ENCODE assay signal across 1 fruit fly cellular context in genomic region chr2L:4248314-4248713, dm6.
A peak's percentile ranks its signal among the peaks of the same experiment; 100 is the strongest.
TF ChIP-seq lines count a peak whose summit lies in the region.

No protein-coding gene starts in this region.

TF ChIP-seq in whole organism, embryonic, 481 proteins besides CTCF, POLR2A, EP300 and RAD21 (continued from another document and continues in another):
- TF ChIP-seq psq (GFP tag; optimal IDR thresholded peaks at IDR 0.05; lab: Kevin White, UChicago) (no peak), CG11723 (GFP tag; optimal IDR thresholded peaks at IDR 0.05; lab: Kevin White, UChicago) (no peak), CG7987 (GFP tag; optimal IDR thresholded peaks at IDR 0.05; lab: Kevin White, UChicago) (no peak), cad (GFP tag; optimal IDR thresholded peaks at IDR 0.05; lab: Kevin White, UChicago) (no peak), CG18764 (GFP tag; optimal IDR thresholded peaks at IDR 0.05; lab: Kevin White, UChicago) (no peak), dysf (GFP tag; IDR thresholded peaks at IDR 0.05; lab: Robert Waterston, UW) (peak; percentile 42; the same call in 1 of the 3 replicates), NFAT (GFP tag; IDR thresholded peaks at IDR 0.05; lab: Robert Waterston, UW) (no peak), trh (GFP tag; optimal IDR thresholded peaks at IDR 0.05; lab: Kevin White, UChicago) (no peak), CG10431 (GFP tag; optimal IDR thresholded peaks at IDR 0.05; lab: Kevin White, UChicago) (no peak), Fer2 (tag; optimal IDR thresholded peaks at IDR 0.05; lab: Kevin White, UChicago) (no peak), scrt (GFP tag; optimal IDR thresholded peaks at IDR 0.05; lab: Kevin White, UChicago) (peak; percentile 22), CG18476 (GFP tag; optimal IDR thresholded peaks at IDR 0.05; lab: Kevin White, UChicago) (no peak), nom (GFP tag; optimal IDR thresholded peaks at IDR 0.05; lab: Kevin White, UChicago) (no peak), CG6854 (GFP tag; optimal IDR thresholded peaks at IDR 0.05; lab: Kevin White, UChicago) (no peak), dmrt11E (tag; optimal IDR thresholded peaks at IDR 0.05; lab: Kevin White, UChicago) (no peak), Aef1 (GFP tag; IDR thresholded peaks at IDR 0.05; lab: Robert Waterston, UW) (no peak), CG1832 (GFP tag; optimal IDR thresholded peaks at IDR 0.05; lab: Kevin White, UChicago) (no peak), CG8388 (GFP tag; optimal IDR thresholded peaks at IDR 0.05; lab: Kevin White, UChicago) (no peak), HLH4C (GFP tag; IDR thresholded peaks at IDR 0.05; lab: Robert Waterston, UW; ENCODE audit: partially characterized antibody) (no peak), tin (GFP tag; optimal IDR thresholded peaks at IDR 0.05; lab: Kevin White, UChicago) (no peak), en (GFP tag; optimal IDR thresholded peaks at IDR 0.05; lab: Kevin White, UChicago) (no peak), CG12744 (GFP tag; optimal IDR thresholded peaks at IDR 0.05; lab: Kevin White, UChicago) (no peak), pros (GFP tag; optimal IDR thresholded peaks at IDR 0.05; lab: Kevin White, UChicago) (no peak), CG12104 (GFP tag; optimal IDR thresholded peaks at IDR 0.05; lab: Kevin White, UChicago) (no peak), salm (tag; optimal IDR thresholded peaks at IDR 0.05; lab: Kevin White, UChicago) (no peak), amos (GFP tag; IDR thresholded peaks at IDR 0.05; lab: Robert Waterston, UW; ENCODE audit: partially characterized antibody) (no peak), bigmax (GFP tag; optimal IDR thresholded peaks at IDR 0.05; lab: Kevin White, UChicago) (no peak), phol (tag; optimal IDR thresholded peaks at IDR 0.05; lab: Kevin White, UChicago) (no peak), ac (GFP tag; optimal IDR thresholded peaks at IDR 0.05; lab: Kevin White, UChicago) (no peak), CG11696 (GFP tag; IDR thresholded peaks at IDR 0.05; lab: Robert Waterston, UW) (no peak), Ptx1 (GFP tag; IDR thresholded peaks at IDR 0.05; lab: Robert Waterston, UW) (0 out of 2 replicates have a peak, but pooled peaks have one; percentile 15), Hr39 (optimal IDR thresholded peaks at IDR 0.05; lab: Kevin White, UChicago) (no peak), CG11560 (tag; IDR thresholded peaks at IDR 0.05; lab: Robert Waterston, UW) (no peak), Vsx1 (GFP tag; optimal IDR thresholded peaks at IDR 0.05; lab: Kevin White, UChicago) (no peak), az2 (GFP tag; optimal IDR thresholded peaks at IDR 0.05; lab: Kevin White, UChicago) (no peak), PHDP (tag; optimal IDR thresholded peaks at IDR 0.05; lab: Kevin White, UChicago) (no peak), CG2202 (tag; optimal IDR thresholded peaks at IDR 0.05; lab: Kevin White, UChicago) (no peak), Hr51 (GFP tag; optimal IDR thresholded peaks at IDR 0.05; lab: Kevin White, UChicago) (peak in 1 of 2 experiments; percentile 14), CG2875 (GFP tag; optimal IDR thresholded peaks at IDR 0.05; lab: Kevin White, UChicago) (no peak), Pdp1 (GFP tag; optimal IDR thresholded peaks at IDR 0.05; lab: Kevin White, UChicago) (no peak), sens-2 (GFP tag; IDR thresholded peaks at IDR 0.05; lab: Robert Waterston, UW) (no peak), CG17829 (tag; optimal IDR thresholded peaks at IDR 0.05; lab: Kevin White, UChicago) (no peak), chif (GFP tag; optimal IDR thresholded peaks at IDR 0.05; lab: Kevin White, UChicago) (no peak), sug (tag; optimal IDR thresholded peaks at IDR 0.05; lab: Kevin White, UChicago) (no peak), ci (GFP tag; IDR thresholded peaks at IDR 0.05; lab: Robert Waterston, UW) (0 out of 3 replicates have a peak, but pooled peaks have one; percentile 25), org-1 (GFP tag; optimal IDR thresholded peaks at IDR 0.05; lab: Kevin White, UChicago) (peak; percentile 22), Adf1 (GFP tag; IDR thresholded peaks at IDR 0.05; lab: Robert Waterston, UW) (no peak), sob (GFP tag; IDR thresholded peaks at IDR 0.05; lab: Robert Waterston, UW) (0 out of 2 replicates have a peak, but pooled peaks have one; percentile 20), Dref (GFP tag; IDR thresholded peaks at IDR 0.05; lab: Robert Waterston, UW) (no peak), CG2678 (tag; optimal IDR thresholded peaks at IDR 0.05; lab: Kevin White, UChicago) (peak; percentile 32), CG12071 (GFP tag; optimal IDR thresholded peaks at IDR 0.05; lab: Kevin White, UChicago) (no peak), CG18619 (GFP tag; optimal IDR thresholded peaks at IDR 0.05; lab: Kevin White, UChicago) (no peak), CG15011 (GFP tag; optimal IDR thresholded peaks at IDR 0.05; lab: Kevin White, UChicago) (no peak), Hey (tag; optimal IDR thresholded peaks at IDR 0.05; lab: Kevin White, UChicago) (no peak), CG7786 (GFP tag; optimal IDR thresholded peaks at IDR 0.05; lab: Kevin White, UChicago) (no peak), Atf3 (GFP tag; optimal IDR thresholded peaks at IDR 0.05; lab: Kevin White, UChicago) (no peak), Sry-β (GFP tag; optimal IDR thresholded peaks at IDR 0.05; lab: Kevin White, UChicago) (no peak), pnt (GFP tag; optimal IDR thresholded peaks at IDR 0.05; lab: Kevin White, UChicago) (no peak), bsh (GFP tag; optimal IDR thresholded peaks at IDR 0.05; lab: Kevin White, UChicago) (no peak), CG14441 (GFP tag; IDR thresholded peaks at IDR 0.05; lab: Robert Waterston, UW) (peak; percentile 18; the same call in 1 of the 2 replicates), Dbx (GFP tag; IDR thresholded peaks at IDR 0.05; lab: Robert Waterston, UW) (0 out of 3 replicates have a peak, but pooled peaks have one; percentile 28), CG30431 (GFP tag; optimal IDR thresholded peaks at IDR 0.05; lab: Kevin White, UChicago) (no peak), Doc3 (GFP tag; IDR thresholded peaks at IDR 0.05; lab: Robert Waterston, UW; ENCODE audit: partially characterized antibody) (no peak), CG31388 (GFP tag; optimal IDR thresholded peaks at IDR 0.05; lab: Kevin White, UChicago) (no peak), ato (GFP tag; IDR thresholded peaks at IDR 0.05; lab: Robert Waterston, UW; ENCODE audit: partially characterized antibody) (no peak), lmd (GFP tag; IDR thresholded peaks at IDR 0.05; lab: Robert Waterston, UW) (no peak), CG7839 (tag; optimal IDR thresholded peaks at IDR 0.05; lab: Kevin White, UChicago) (peak; percentile 30), CG34422 (GFP tag; IDR thresholded peaks at IDR 0.05; lab: Robert Waterston, UW) (no peak), CG31441 (GFP tag; IDR thresholded peaks at IDR 0.05; lab: Robert Waterston, UW) (no peak), CG4730 (GFP tag; IDR thresholded peaks at IDR 0.05; lab: Robert Waterston, UW) (no peak), CG12155 (GFP tag; optimal IDR thresholded peaks at IDR 0.05; lab: Kevin White, UChicago) (no peak), crp (GFP tag; optimal IDR thresholded peaks at IDR 0.05; lab: Kevin White, UChicago) (no peak), p53 (GFP tag; optimal IDR thresholded peaks at IDR 0.05; lab: Kevin White, UChicago) (no peak), ro (GFP tag; IDR thresholded peaks at IDR 0.05; lab: Robert Waterston, UW) (no peak), Tbp (GFP tag; optimal IDR thresholded peaks at IDR 0.05; lab: Kevin White, UChicago) (no peak), CG7556 (GFP tag; optimal IDR thresholded peaks at IDR 0.05; lab: Kevin White, UChicago) (peak; percentile 36), so (GFP tag; IDR thresholded peaks at IDR 0.05; lab: Robert Waterston, UW) (no peak), CG5180 (GFP tag; optimal IDR thresholded peaks at IDR 0.05; lab: Kevin White, UChicago) (no peak), sqz (GFP tag; optimal IDR thresholded peaks at IDR 0.05; lab: Kevin White, UChicago) (no peak), sisA (GFP tag; IDR thresholded peaks at IDR 0.05; lab: Robert Waterston, UW) (0 out of 2 replicates have a peak, but pooled peaks have one; percentile 29), knrl (GFP tag; IDR thresholded peaks at IDR 0.05; lab: Robert Waterston, UW; ENCODE audit: partially characterized antibody) (no peak), Dip3 (GFP tag; optimal IDR thresholded peaks at IDR 0.05; lab: Kevin White, UChicago) (no peak), otp (GFP tag; IDR thresholded peaks at IDR 0.05; lab: Robert Waterston, UW) (no peak), fu2 (GFP tag; optimal IDR thresholded peaks at IDR 0.05; lab: Kevin White, UChicago) (no peak), Ets97D (GFP tag; optimal IDR thresholded peaks at IDR 0.05; lab: Kevin White, UChicago) (no peak), CG2712 (tag; optimal IDR thresholded peaks at IDR 0.05; lab: Kevin White, UChicago) (no peak), tap (tag; optimal IDR thresholded peaks at IDR 0.05; lab: Kevin White, UChicago) (no peak), zen (tag; optimal IDR thresholded peaks at IDR 0.05; lab: Kevin White, UChicago) (no peak), slbo (GFP tag; IDR thresholded peaks at IDR 0.05; lab: Robert Waterston, UW) (peak; percentile 67), CG3065 (GFP tag; optimal IDR thresholded peaks at IDR 0.05; lab: Kevin White, UChicago) (no peak), CG10366 (GFP tag; IDR thresholded peaks at IDR 0.05; lab: Robert Waterston, UW) (peak; percentile 16; the same call in 1 of the 2 replicates), dimm (GFP tag; IDR thresholded peaks at IDR 0.05; lab: Robert Waterston, UW) (no peak), maf-S (GFP tag; optimal IDR thresholded peaks at IDR 0.05; lab: Kevin White, UChicago) (no peak), CG10209 (GFP tag; optimal IDR thresholded peaks at IDR 0.05; lab: Kevin White, UChicago) (no peak), YL-1 (GFP tag; optimal IDR thresholded peaks at IDR 0.05; lab: Kevin White, UChicago) (no peak), CG7372 (GFP tag; IDR thresholded peaks at IDR 0.05; lab: Robert Waterston, UW) (no peak), fd3F (GFP tag; optimal IDR thresholded peaks at IDR 0.05; lab: Kevin White, UChicago) (no peak), hth (optimal IDR thresholded peaks at IDR 0.05; lab: Kevin White, UChicago) (no peak), fd64A (GFP tag; optimal IDR thresholded peaks at IDR 0.05; lab: Kevin White, UChicago) (no peak), CG8089 (GFP tag; optimal IDR thresholded peaks at IDR 0.05; lab: Kevin White, UChicago) (no peak), odd (GFP tag; optimal IDR thresholded peaks at IDR 0.05; lab: Kevin White, UChicago) (no peak), CG12769 (tag; optimal IDR thresholded peaks at IDR 0.05; lab: Kevin White, UChicago) (peak; percentile 38), disco-r (GFP tag; optimal IDR thresholded peaks at IDR 0.05; lab: Kevin White, UChicago) (no peak), tio (GFP tag; optimal IDR thresholded peaks at IDR 0.05; lab: Kevin White, UChicago) (no peak), ssp (GFP tag; IDR thresholded peaks at IDR 0.05; lab: Robert Waterston, UW) (0 out of 2 replicates have a peak, but pooled peaks have one; percentile 19), cas (GFP tag; IDR thresholded peaks at IDR 0.05; lab: Robert Waterston, UW) (no peak), CG32532 (GFP tag; IDR thresholded peaks at IDR 0.05; lab: Robert Waterston, UW) (peak; percentile 38; the same call in 1 of the 2 replicates), CG1024 (GFP tag; IDR thresholded peaks at IDR 0.05; lab: Robert Waterston, UW) (no peak), gem (tag; optimal IDR thresholded peaks at IDR 0.05; lab: Kevin White, UChicago) (peak; percentile 0), wek (GFP tag; optimal IDR thresholded peaks at IDR 0.05; lab: Kevin White, UChicago) (no peak), Myb (GFP tag; optimal IDR thresholded peaks at IDR 0.05; lab: Kevin White, UChicago) (no peak), Ada2b (GFP tag; IDR thresholded peaks at IDR 0.05; lab: Robert Waterston, UW) (no peak), Bteb2 (GFP tag; optimal IDR thresholded peaks at IDR 0.05; lab: Kevin White, UChicago) (no peak), run (tag; optimal IDR thresholded peaks at IDR 0.05; lab: Kevin White, UChicago) (no peak), Hmx (GFP tag; optimal IDR thresholded peaks at IDR 0.05; lab: Kevin White, UChicago) (no peak), peb (GFP tag; IDR thresholded peaks at IDR 0.05; lab: Robert Waterston, UW) (no peak), jumu (GFP tag; optimal IDR thresholded peaks at IDR 0.05; lab: Kevin White, UChicago) (no peak), CG6272 (GFP tag; IDR thresholded peaks at IDR 0.05; lab: Robert Waterston, UW) (no peak), grn (GFP tag; optimal IDR thresholded peaks at IDR 0.05; lab: Kevin White, UChicago) (no peak), CG30403 (GFP tag; optimal IDR thresholded peaks at IDR 0.05; lab: Kevin White, UChicago) (no peak), CG17912 (GFP tag; optimal IDR thresholded peaks at IDR 0.05; lab: Kevin White, UChicago) (no peak), nerfin-2 (GFP tag; IDR thresholded peaks at IDR 0.05; lab: Robert Waterston, UW; ENCODE audit: partially characterized antibody) (no peak), hkb (optimal IDR thresholded peaks at IDR 0.05; lab: Kevin White, UChicago) (no peak), hkb (GFP tag; IDR thresholded peaks at IDR 0.05; lab: Robert Waterston, UW) (0 out of 2 replicates have a peak, but pooled peaks have one; percentile 10), CG18599 (GFP tag; optimal IDR thresholded peaks at IDR 0.05; lab: Kevin White, UChicago) (peak; percentile 72), gsb-n (tag; optimal IDR thresholded peaks at IDR 0.05; lab: Kevin White, UChicago) (no peak), Ets65A (GFP tag; lab: Kevin White, UChicago) (peak; percentile 86), pan (optimal IDR thresholded peaks at IDR 0.05; lab: Kevin White, UChicago) (no peak), pan (GFP tag; optimal IDR thresholded peaks at IDR 0.05 in 1 of 2, IDR thresholded peaks at IDR 0.05 in 1 of 2) (peak in 1 of 2 experiments; percentile 30), Six4 (GFP tag; optimal IDR thresholded peaks at IDR 0.05; lab: Kevin White, UChicago) (no peak), lab (GFP tag; optimal IDR thresholded peaks at IDR 0.05; lab: Kevin White, UChicago) (peak; percentile 48), Fer1 (GFP tag; optimal IDR thresholded peaks at IDR 0.05; lab: Kevin White, UChicago) (peak; percentile 39), CG2116 (GFP tag; optimal IDR thresholded peaks at IDR 0.05; lab: Kevin White, UChicago) (no peak), cg (GFP tag; optimal IDR thresholded peaks at IDR 0.05; lab: Kevin White, UChicago) (no peak), CG8290 (GFP tag; optimal IDR thresholded peaks at IDR 0.05; lab: Kevin White, UChicago) (no peak), CG8290 (tag; optimal IDR thresholded peaks at IDR 0.05; lab: Kevin White, UChicago) (peak in 1 of 2 experiments; percentile 66), CHES-1-like (GFP tag; optimal IDR thresholded peaks at IDR 0.05; lab: Kevin White, UChicago) (no peak), chm (GFP tag; IDR thresholded peaks at IDR 0.05; lab: Robert Waterston, UW) (no peak)
